Fruit fly (Drosophila melanogaster) whole organism, embryonic: ENCODE results near the gene Hsp70Ab.

Experiments
- Adf1 ChIP-seq: fragments of 200-800 bp; sonication (Bioruptor generic); IDR thresholded peaks from 2 replicates; pipeline ENCODE4 v1.3.6; 2022; ENCODE audit warnings: missing biosample characterization, missing genetic modification characterization
- C15 ChIP-seq: fragments of 200-800 bp; sonication (Bioruptor generic); IDR thresholded peaks from 3 replicates; pipeline ENCODE4 v1.3.6; 2022; ENCODE audit warnings: missing biosample characterization, missing genetic modification characterization
- CG10274 ChIP-seq: fragments of 200-800 bp; sonication (Bioruptor generic); optimal IDR thresholded peaks from 3 replicates; lab custom pipeline; 2017; ENCODE audit warnings: missing biosample characterization, mild to moderate bottlenecking, missing genetic modification characterization
- CG11695 ChIP-seq: fragments of 200-800 bp; sonication (Bioruptor generic); IDR thresholded peaks from 3 replicates; pipeline ENCODE4 v1.3.6; 2022; ENCODE audit warnings: missing biosample characterization, missing genetic modification characterization
- CG13894 ChIP-seq: fragments of 200-800 bp; sonication (Bioruptor generic); optimal IDR thresholded peaks from 3 replicates; lab custom pipeline; 2018; ENCODE audit warnings: missing biosample characterization, mild to moderate bottlenecking, missing genetic modification characterization, moderate library complexity
- CG17912 ChIP-seq: fragments of 200-800 bp; sonication (Bioruptor generic); optimal IDR thresholded peaks from 2 replicates; lab custom pipeline; 2018; ENCODE audit warnings: missing biosample characterization, mild to moderate bottlenecking, missing genetic modification characterization
- CG18262 ChIP-seq: fragments of 200-800 bp; optimal IDR thresholded peaks from 3 replicates; lab custom pipeline; 2019; ENCODE audit warnings: missing biosample characterization, mild to moderate bottlenecking, missing genetic modification characterization, moderate library complexity
- CG18476 ChIP-seq: fragments of 200-800 bp; sonication (Bioruptor generic); optimal IDR thresholded peaks from 2 replicates; lab custom pipeline; 2016; ENCODE audit warnings: missing biosample characterization, mild to moderate bottlenecking, missing genetic modification characterization
- CG2678 ChIP-seq: fragments of 200-800 bp; sonication (Bioruptor generic); optimal IDR thresholded peaks from 3 replicates; lab custom pipeline; 2019; ENCODE audit warnings: missing biosample characterization, mild to moderate bottlenecking, missing genetic modification characterization, moderate library complexity
- CG31388 ChIP-seq: fragments of 200-800 bp; sonication (Bioruptor generic); optimal IDR thresholded peaks from 2 replicates; lab custom pipeline; 2016; ENCODE audit warnings: missing biosample characterization, missing genetic modification characterization
- CG32532 ChIP-seq: fragments of 200-800 bp; sonication (Bioruptor generic); IDR thresholded peaks from 2 replicates; pipeline ENCODE4 v1.3.6; 2022; ENCODE audit warnings: missing biosample characterization, missing genetic modification characterization
- CG32767 ChIP-seq: fragments of 200-800 bp; sonication (Bioruptor generic); IDR thresholded peaks from 2 replicates; pipeline ENCODE4 v1.3.6; 2022; ENCODE audit warnings: missing biosample characterization, missing genetic modification characterization
- CG3838 ChIP-seq: fragments of 200-800 bp; sonication (Bioruptor generic); optimal IDR thresholded peaks from 3 replicates; lab custom pipeline; 2016; ENCODE audit warnings: missing biosample characterization, missing genetic modification characterization
- CG43689 ChIP-seq: fragments of 200-800 bp; sonication (Bioruptor generic); IDR thresholded peaks from 2 replicates; pipeline ENCODE4 v1.3.6; 2022; ENCODE audit warnings: missing biosample characterization, missing genetic modification characterization
- CG6765 ChIP-seq: fragments of 200-800 bp; sonication (Bioruptor generic); optimal IDR thresholded peaks from 3 replicates; lab custom pipeline; 2017; ENCODE audit warnings: missing biosample characterization, mild to moderate bottlenecking, missing genetic modification characterization
- CG8089 ChIP-seq: fragments of 200-800 bp; sonication (Bioruptor generic); optimal IDR thresholded peaks from 3 replicates; lab custom pipeline; 2016; ENCODE audit warnings: missing biosample characterization, missing genetic modification characterization
- CG9215 ChIP-seq: fragments of 200-800 bp; sonication (Bioruptor generic); IDR thresholded peaks from 2 replicates; pipeline ENCODE4 v1.3.6; 2022; ENCODE audit warnings: missing biosample characterization, missing genetic modification characterization
- CG9797 ChIP-seq: fragments of 200-800 bp; sonication (Bioruptor generic); optimal IDR thresholded peaks from 3 replicates; lab custom pipeline; 2018; ENCODE audit warnings: missing biosample characterization, mild to moderate bottlenecking, missing genetic modification characterization
- CG9932 ChIP-seq: fragments of 200-800 bp; sonication (Bioruptor generic); IDR thresholded peaks from 2 replicates; pipeline ENCODE4 v1.3.6; 2022; ENCODE audit warnings: missing biosample characterization, missing genetic modification characterization
- Chrac-16 ChIP-seq: fragments of 200-800 bp; sonication (Bioruptor generic); optimal IDR thresholded peaks from 3 replicates; lab custom pipeline; 2016; ENCODE audit warnings: missing biosample characterization, missing genetic modification characterization
- Dek ChIP-seq: fragments of 200-800 bp; sonication (Bioruptor generic); optimal IDR thresholded peaks from 3 replicates; lab custom pipeline; 2019; ENCODE audit warnings: missing biosample characterization, mild to moderate bottlenecking, missing genetic modification characterization, moderate library complexity
- ERR ChIP-seq: fragments of 200-800 bp; sonication (Bioruptor generic); optimal IDR thresholded peaks from 2 replicates; lab custom pipeline; 2016; ENCODE audit warnings: missing biosample characterization, missing genetic modification characterization
- H2.0 ChIP-seq: fragments of 200-800 bp; sonication (Bioruptor generic); IDR thresholded peaks from 2 replicates; pipeline ENCODE4 v1.3.6; 2022; ENCODE audit warnings: missing biosample characterization, missing genetic modification characterization
- Hr51 ChIP-seq, 2 experiments: fragments of 200-800 bp; sonication (Bioruptor generic); optimal IDR thresholded peaks; 2 replicates in 1 of 2; 3 replicates in 1 of 2; lab custom pipeline; 2016 to 2018; ENCODE audit warnings: missing biosample characterization in 2 of 2, missing genetic modification characterization in 2 of 2, mild to moderate bottlenecking in 1 of 2, moderate library complexity in 1 of 2
- Kr ChIP-seq: fragments of 200-800 bp; sonication (Bioruptor generic); optimal IDR thresholded peaks from 2 replicates; lab custom pipeline; 2017; ENCODE audit warnings: missing biosample characterization, mild to moderate bottlenecking, missing genetic modification characterization
- Med ChIP-seq: fragments of 200-800 bp; sonication (Bioruptor generic); peaks from one replicate; lab custom pipeline; 2016; ENCODE audit warnings: missing biosample characterization, missing genetic modification characterization, mild to moderate bottlenecking, inconsistent platforms, moderate library complexity
- Nf-YC ChIP-seq: fragments of 200-800 bp; optimal IDR thresholded peaks from 3 replicates; lab custom pipeline; 2019; ENCODE audit warnings: missing biosample characterization, mild to moderate bottlenecking, missing genetic modification characterization, moderate library complexity
- Side ChIP-seq: fragments of 200-800 bp; sonication (Bioruptor generic); optimal IDR thresholded peaks from 2 replicates; lab custom pipeline; 2016; ENCODE audit warnings: missing biosample characterization, missing genetic modification characterization
- Six4 ChIP-seq: fragments of 200-800 bp; sonication (Bioruptor generic); optimal IDR thresholded peaks from 2 replicates; lab custom pipeline; 2016; ENCODE audit warnings: missing biosample characterization, missing genetic modification characterization
- Sox102F ChIP-seq: fragments of 200-800 bp; sonication (Bioruptor generic); optimal IDR thresholded peaks from 2 replicates; lab custom pipeline; 2018; ENCODE audit warnings: missing biosample characterization, mild to moderate bottlenecking, missing genetic modification characterization, moderate library complexity
- Sry-β ChIP-seq: fragments of 200-800 bp; sonication (Bioruptor generic); optimal IDR thresholded peaks from 2 replicates; lab custom pipeline; 2018; ENCODE audit warnings: missing biosample characterization, mild to moderate bottlenecking, missing genetic modification characterization, moderate library complexity
- Trl ChIP-seq, 3 experiments: fragments of >200 bp in 2 of 3; fragments of 200-800 bp in 1 of 3; sonication (Bioruptor generic) in 1 of 3; optimal IDR thresholded peaks; 2 replicates in 1 of 3; 3 replicates in 2 of 3; lab custom pipeline; 2016 to 2017; ENCODE audit warnings: missing biosample characterization in 1 of 3, missing genetic modification characterization in 1 of 3
- YL-1 ChIP-seq: fragments of 200-800 bp; sonication (Bioruptor generic); optimal IDR thresholded peaks from 3 replicates; lab custom pipeline; 2017; ENCODE audit warnings: missing biosample characterization, mild to moderate bottlenecking, missing genetic modification characterization
- az2 ChIP-seq: fragments of 200-800 bp; sonication (Bioruptor generic); optimal IDR thresholded peaks from 3 replicates; lab custom pipeline; 2016; ENCODE audit warnings: missing biosample characterization, missing genetic modification characterization
- btn ChIP-seq: fragments of 200-800 bp; sonication (Bioruptor generic); optimal IDR thresholded peaks from 2 replicates; lab custom pipeline; 2016; ENCODE audit warnings: missing biosample characterization, missing genetic modification characterization
- chm ChIP-seq: fragments of 200-800 bp; sonication (Bioruptor generic); IDR thresholded peaks from 2 replicates; pipeline ENCODE4 v1.3.6; 2022; ENCODE audit warnings: missing biosample characterization, missing genetic modification characterization
- croc ChIP-seq: fragments of 200-800 bp; sonication (Bioruptor generic); conservative IDR thresholded peaks from 3 replicates; pipeline ENCODE4 v1.3.6; 2022; ENCODE audit warnings: missing biosample characterization, missing genetic modification characterization
- dan ChIP-seq: fragments of 200-800 bp; sonication (Bioruptor generic); IDR thresholded peaks from 2 replicates; pipeline ENCODE4 v1.3.6; 2022; ENCODE audit warnings: missing biosample characterization, missing genetic modification characterization
- danr ChIP-seq: fragments of 200-800 bp; sonication (Bioruptor generic); IDR thresholded peaks from 2 replicates; pipeline ENCODE4 v1.3.6; 2022; ENCODE audit warnings: missing biosample characterization, missing genetic modification characterization
- ind ChIP-seq: fragments of 200-800 bp; sonication (Bioruptor generic); optimal IDR thresholded peaks from 3 replicates; lab custom pipeline; 2016; ENCODE audit warnings: missing biosample characterization, missing genetic modification characterization
- jumu ChIP-seq: fragments of 200-800 bp; sonication (Bioruptor generic); optimal IDR thresholded peaks from 3 replicates; lab custom pipeline; 2016; ENCODE audit warnings: missing biosample characterization, missing genetic modification characterization
- lilli ChIP-seq: fragments of 200-800 bp; sonication (Bioruptor generic); optimal IDR thresholded peaks from 3 replicates; lab custom pipeline; 2016; ENCODE audit warnings: missing biosample characterization, missing genetic modification characterization
- onecut ChIP-seq: fragments of 200-800 bp; sonication (Bioruptor generic); IDR thresholded peaks from 2 replicates; pipeline ENCODE4 v1.3.6; 2022; ENCODE audit warnings: missing biosample characterization, missing genetic modification characterization
- pfk ChIP-seq: fragments of 200-800 bp; sonication (Bioruptor generic); optimal IDR thresholded peaks from 2 replicates; lab custom pipeline; 2018; ENCODE audit warnings: missing biosample characterization, mild to moderate bottlenecking, missing genetic modification characterization, moderate library complexity
- pzg ChIP-seq: fragments of 200-800 bp; sonication (Bioruptor generic); optimal IDR thresholded peaks from 3 replicates; lab custom pipeline; 2018; ENCODE audit warnings: missing biosample characterization, mild to moderate bottlenecking, missing genetic modification characterization, moderate library complexity
- ro ChIP-seq: fragments of 200-800 bp; sonication (Bioruptor generic); IDR thresholded peaks from 2 replicates; pipeline ENCODE4 v1.3.6; 2022; ENCODE audit warnings: missing biosample characterization, missing genetic modification characterization
- schlank ChIP-seq: fragments of 200-800 bp; sonication (Bioruptor generic); optimal IDR thresholded peaks from 2 replicates; lab custom pipeline; 2018; ENCODE audit warnings: missing biosample characterization, mild to moderate bottlenecking, missing genetic modification characterization
- slou ChIP-seq: fragments of 200-800 bp; sonication (Bioruptor generic); optimal IDR thresholded peaks from 3 replicates; lab custom pipeline; 2016; ENCODE audit warnings: missing biosample characterization, missing genetic modification characterization
- vvl ChIP-seq: fragments of 200-800 bp; sonication (Bioruptor generic); IDR thresholded peaks from 2 replicates; pipeline ENCODE4 v1.3.6; 2022; ENCODE audit warnings: missing biosample characterization, missing genetic modification characterization
- zen2 ChIP-seq: fragments of 200-800 bp; sonication (Bioruptor generic); IDR thresholded peaks from 3 replicates; pipeline ENCODE4 v1.3.6; 2022; ENCODE audit warnings: missing biosample characterization, missing genetic modification characterization; ENCODE audit not compliant: partially characterized antibody

Hsp70Ab gene

DNA sequence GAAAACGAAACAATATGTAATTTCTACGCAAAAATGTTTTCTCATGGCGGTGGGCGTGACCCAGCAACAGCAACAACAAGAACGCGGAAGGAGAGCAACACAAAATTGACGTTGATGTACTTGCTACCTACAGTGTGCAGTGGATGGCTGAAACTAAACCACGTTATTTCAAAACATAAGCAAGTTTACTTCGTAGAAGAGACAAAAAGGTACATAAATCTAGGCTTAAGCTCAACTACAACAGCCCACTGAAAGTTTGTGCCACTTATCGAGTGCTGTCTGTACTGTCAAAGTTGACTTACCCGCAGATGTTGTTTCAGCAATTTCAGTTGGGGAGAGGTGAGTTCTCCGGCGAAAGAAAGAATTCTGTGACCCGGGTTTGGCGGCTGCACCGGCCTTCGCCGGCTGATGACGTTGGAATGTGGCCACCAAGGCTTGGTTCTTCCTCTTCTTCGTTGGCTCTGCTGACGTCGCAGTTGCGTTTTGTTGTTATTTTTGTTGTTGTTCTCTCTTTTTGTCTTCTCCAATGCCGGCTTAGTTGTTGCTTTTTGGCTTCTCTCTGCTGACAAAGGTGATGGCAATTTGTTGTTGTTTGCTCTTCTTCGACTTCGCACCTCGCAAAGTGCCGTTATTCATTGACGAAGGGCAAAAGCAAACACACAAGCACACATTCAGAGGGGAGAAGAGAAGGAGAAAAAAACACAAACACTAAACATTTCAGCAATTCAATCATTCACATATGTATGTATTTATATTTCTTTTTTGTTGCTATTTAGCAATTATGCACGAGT lies 11.1 kb upstream of the Hsp70Ab start (continued):
- TF ChIP-seq H2.0 (GFP tag; lab: Robert Waterston, UW) (0 out of 2 replicates have a peak, but pooled peaks have one; percentile 30), pfk (GFP tag; lab: Kevin White, UChicago) (no peak), lilli (GFP tag; lab: Kevin White, UChicago) (peak; percentile 32), Six4 (no peak), croc (no peak), C15 (0 out of 3 replicates have a peak, but pooled peaks have one; percentile 5), slou (no peak), CG32767 (GFP tag; lab: Robert Waterston, UW) (0 out of 2 replicates have a peak, but pooled peaks have one; percentile 25), CG9797 (no peak), CG11695 (GFP tag; lab: Robert Waterston, UW) (no peak), onecut (no peak), Adf1 (GFP tag; lab: Robert Waterston, UW) (no peak), Kr (GFP tag; lab: Kevin White, UChicago) (no peak), jumu (GFP tag; lab: Kevin White, UChicago) (no peak), zen2 (GFP tag; lab: Robert Waterston, UW) (no peak), Sox102F (GFP tag; lab: Kevin White, UChicago) (peak; percentile 3), Side (GFP tag; lab: Kevin White, UChicago) (no peak), CG9215 (no peak), Nf-YC (no peak), CG17912 (GFP tag; lab: Kevin White, UChicago) (no peak), CG8089 (no peak), ro (no peak), CG2678 (tag; lab: Kevin White, UChicago) (peak; percentile 32), CG9932 (0 out of 2 replicates have a peak, but pooled peaks have one; percentile 30), CG18262 (tag; lab: Kevin White, UChicago) (no peak), vvl (GFP tag; lab: Robert Waterston, UW) (peak; percentile 47; the same call in 1 of the 2 replicates), danr (no peak), ERR (GFP tag; lab: Kevin White, UChicago) (no peak), CG32532 (peak; percentile 49), CG10274 (GFP tag; lab: Kevin White, UChicago) (no peak), chm (no peak), CG3838 (GFP tag; lab: Kevin White, UChicago) (no peak), az2 (GFP tag; lab: Kevin White, UChicago) (no peak), btn (GFP tag; lab: Kevin White, UChicago) (no peak), Med (GFP tag; lab: Kevin White, UChicago) (no peak), CG13894 (tag; lab: Kevin White, UChicago) (no peak), schlank (tag; lab: Kevin White, UChicago) (no peak), Trl (optimal IDR thresholded peaks at IDR 0.05; lab: Kevin White, UChicago) (no peak), Trl (GFP tag; optimal IDR thresholded peaks at IDR 0.05; lab: Kevin White, UChicago) (no peak), Dek (tag; lab: Kevin White, UChicago) (no peak), dan (GFP tag; lab: Robert Waterston, UW) (no peak), CG6765 (no peak), Hr51 (GFP tag; optimal IDR thresholded peaks at IDR 0.05; lab: Kevin White, UChicago) (peak in 1 of 2 experiments; percentile 22), CG43689 (GFP tag; lab: Robert Waterston, UW) (no peak), CG31388 (GFP tag; lab: Kevin White, UChicago) (no peak), Sry-β (GFP tag; lab: Kevin White, UChicago) (no peak), ind (GFP tag; lab: Kevin White, UChicago) (peak; percentile 19), CG18476 (GFP tag; lab: Kevin White, UChicago) (no peak), pzg (GFP tag; lab: Kevin White, UChicago) (no peak), YL-1 (GFP tag; lab: Kevin White, UChicago) (no peak), Chrac-16 (GFP tag; lab: Kevin White, UChicago) (no peak)
